Fruit fly (Drosophila melanogaster): ENCODE results near the gene CG8837.
A peak's percentile ranks its signal among the peaks of the same experiment; 100 is the strongest.

DNA sequence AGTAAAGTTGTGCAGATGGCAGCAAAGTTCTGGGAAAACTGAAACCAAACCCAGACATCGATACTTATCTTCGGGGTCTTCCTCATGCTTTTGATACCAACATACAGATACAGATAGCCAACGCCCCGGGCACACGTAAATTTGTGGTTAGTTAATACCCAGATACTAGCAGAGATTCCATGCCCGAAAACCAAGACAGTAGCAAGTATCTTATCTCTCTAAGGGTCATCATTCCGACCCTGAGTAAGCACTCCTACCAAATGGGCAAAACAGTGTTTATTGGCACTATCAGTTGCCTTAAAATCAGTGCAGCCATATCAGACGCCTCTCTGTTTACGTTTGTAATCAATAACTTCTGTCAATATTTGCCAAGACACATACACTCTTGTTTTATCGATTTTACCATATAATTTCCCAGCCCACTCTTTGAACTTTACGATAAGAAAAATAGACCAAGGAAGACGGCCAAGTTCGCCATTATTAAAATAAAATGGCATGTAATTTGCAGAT is 39.5 kb upstream of the CG8837 start, which contains the start of gene OtopLb:
- TF ChIP-seq Blimp-1 (GFP tag; optimal IDR thresholded peaks at IDR 0.05) (no peak), CG3919 (GFP tag; optimal IDR thresholded peaks at IDR 0.05) (no peak), Sox14 (GFP tag; optimal IDR thresholded peaks at IDR 0.05) (no peak), CG6163 (GFP tag; IDR thresholded peaks at IDR 0.05) (0 out of 3 replicates have a peak, but pooled peaks have one; percentile 38), CG10631 (GFP tag; optimal IDR thresholded peaks at IDR 0.05) (peak; percentile 20), Smox (GFP tag; optimal IDR thresholded peaks at IDR 0.05) (no peak), fkh (GFP tag; optimal IDR thresholded peaks at IDR 0.05) (peak; percentile 84), pdm3 (GFP tag; optimal IDR thresholded peaks at IDR 0.05) (no peak), CG16779 (tag; optimal IDR thresholded peaks at IDR 0.05) (no peak), CG8632 (GFP tag; optimal IDR thresholded peaks at IDR 0.05) (no peak), CG15336 (GFP tag; IDR thresholded peaks at IDR 0.05) (no peak), Lpt (GFP tag; optimal IDR thresholded peaks at IDR 0.05) (no peak), Hr39 (GFP tag; optimal IDR thresholded peaks at IDR 0.05) (no peak), Eip75B (GFP tag; optimal IDR thresholded peaks at IDR 0.05) (no peak)

Measured in whole organism, prepupa.